Worm (Caenorhabditis elegans) whole organism, L1 larva: ENCODE data around the gene gst-13.

Source experiments
- ces-1 ChIP-seq: fragments of 150-350 bp; optimal IDR thresholded peaks from 2 replicates; lab custom pipeline; 2014; ENCODE audit warnings: missing biosample characterization, missing genetic modification reagents, missing genetic modification characterization
- lin-13 ChIP-seq: fragments of 150-350 bp; optimal IDR thresholded peaks from 2 replicates; lab custom pipeline; 2014; ENCODE audit warnings: missing biosample characterization, missing genetic modification reagents, missing genetic modification characterization
- snpc-4 ChIP-seq: fragments of 150-350 bp; optimal IDR thresholded peaks from 2 replicates; lab custom pipeline; 2014; ENCODE audit warnings: missing biosample characterization, missing genetic modification characterization
- unc-62 ChIP-seq: fragments of 150-350 bp; optimal IDR thresholded peaks from 2 replicates; lab custom pipeline; 2014; ENCODE audit warnings: missing biosample characterization, missing genetic modification reagents, missing genetic modification characterization
- zag-1 ChIP-seq: fragments of 150-350 bp; optimal IDR thresholded peaks from 2 replicates; lab custom pipeline; 2014; ENCODE audit warnings: missing biosample characterization, missing genetic modification characterization
- ztf-11 ChIP-seq, 2 experiments: sonication (generic microtip); optimal IDR thresholded peaks; 2 replicates each; lab custom pipeline; 2016 to 2017; ENCODE audit warnings: missing genetic modification characterization in 2 of 2, missing biosample characterization in 1 of 2, missing compliant biosample characterization in 1 of 2

DNA sequence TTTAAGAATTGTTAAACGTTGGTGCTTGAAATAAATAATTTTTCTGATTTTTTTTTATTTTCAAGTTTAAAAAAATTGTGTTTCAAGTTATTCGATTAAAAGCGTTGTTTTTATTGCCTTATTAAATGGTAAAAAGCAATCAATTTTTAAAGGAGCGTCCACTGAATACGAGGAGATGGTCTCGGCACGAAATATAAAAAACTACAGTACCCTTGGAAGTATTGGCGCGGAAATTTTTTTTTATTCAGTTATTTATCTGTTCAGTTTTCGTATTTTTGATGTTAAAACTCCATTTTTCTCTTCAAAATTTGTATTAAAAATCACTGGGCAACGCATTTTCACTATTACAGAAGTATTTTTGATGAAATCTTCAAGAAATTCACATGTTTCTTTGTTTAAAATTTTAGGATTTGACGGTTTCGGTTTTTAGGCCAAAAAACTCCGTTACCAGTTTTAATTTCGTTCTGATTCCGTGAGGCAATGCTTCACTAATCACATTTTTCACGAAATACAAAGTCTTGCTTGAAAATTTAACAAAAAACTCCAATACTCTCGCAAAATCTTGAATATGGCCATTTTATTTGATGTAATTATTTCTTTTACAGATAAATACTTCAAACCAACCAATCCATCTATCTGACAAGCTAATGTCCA, 18.1 kb upstream of the gst-13 start, which contains the start of gene znfx-1:
- TF ChIP-seq zag-1 (no peak), snpc-4 (no peak), ces-1 (no peak), lin-13 (GFP tag; lab: Kevin White, UChicago) (no peak), unc-62 (GFP tag; lab: Kevin White, UChicago) (no peak), ztf-11 (tag; optimal IDR thresholded peaks at IDR 0.05; lab: Kevin White, UChicago) (no peak)
